Fruit fly (Drosophila melanogaster): ENCODE measurements around the gene CG13285.

DNA sequence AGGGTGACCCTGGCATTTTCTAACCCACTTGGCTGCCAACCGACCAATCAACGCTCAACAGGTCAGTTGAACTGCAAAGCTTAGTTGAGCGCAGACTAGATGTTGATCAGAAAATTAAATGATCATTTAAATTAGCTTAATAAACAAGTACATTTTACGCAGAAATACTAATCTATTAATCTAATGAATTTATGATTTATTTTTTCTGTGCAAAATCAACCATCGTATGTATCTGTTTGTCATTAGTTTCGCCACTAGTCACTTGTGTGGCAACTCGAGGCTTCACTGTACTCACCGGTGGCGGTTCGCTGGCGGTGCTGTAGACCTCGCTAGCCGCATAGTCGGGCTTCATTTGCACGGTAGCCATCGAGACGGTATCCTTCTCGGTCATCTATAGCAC lies 41.0 kb upstream of the CG13285 start:
- TF ChIP-seq CG8159 (tag; optimal IDR thresholded peaks at IDR 0.05) (peak; percentile 3), CG12605 (GFP tag; IDR thresholded peaks at IDR 0.05) (0 out of 2 replicates have a peak, but pooled peaks have one; percentile 8), D1 (tag; optimal IDR thresholded peaks at IDR 0.05) (no peak), CG17806 (tag; optimal IDR thresholded peaks at IDR 0.05) (no peak), CG32121 (GFP tag; IDR thresholded peaks at IDR 0.05) (no peak), fd96Ca (GFP tag; IDR thresholded peaks at IDR 0.05) (no peak), CG9948 (tag; optimal IDR thresholded peaks at IDR 0.05) (no peak), rn (GFP tag; IDR thresholded peaks at IDR 0.05) (no peak), CG4496 (GFP tag; IDR thresholded peaks at IDR 0.05) (peak; percentile 38; the same call in 1 of the 3 replicates)

All from whole organism, pupa.